Fruit fly (Drosophila melanogaster) whole organism: ENCODE data around the gene CG31224.

Experiments used
- CG8478 ChIP-seq: fragments of >200 bp; optimal IDR thresholded peaks from 2 replicates; lab custom pipeline; 2018; ENCODE audit warnings: inconsistent platforms
- Dll ChIP-seq: fragments of >200 bp; optimal IDR thresholded peaks from 2 replicates; lab custom pipeline; 2017
- EcR ChIP-seq, 2 experiments: fragments of >200 bp; optimal IDR thresholded peaks; 2 replicates each; lab custom pipeline; 2017; ENCODE audit warnings: missing biosample characterization in 2 of 2, missing genetic modification characterization in 2 of 2, missing genetic modification reagents in 2 of 2
- pan ChIP-seq: fragments of >200 bp; optimal IDR thresholded peaks from 2 replicates; lab custom pipeline; 2017
- psq ChIP-seq: fragments of >200 bp; optimal IDR thresholded peaks from 2 replicates; lab custom pipeline; 2017
- usp ChIP-seq: fragments of >200 bp; optimal IDR thresholded peaks from 2 replicates; lab custom pipeline; 2017; ENCODE audit warnings: missing biosample characterization, missing genetic modification characterization, mixed read lengths

DNA sequence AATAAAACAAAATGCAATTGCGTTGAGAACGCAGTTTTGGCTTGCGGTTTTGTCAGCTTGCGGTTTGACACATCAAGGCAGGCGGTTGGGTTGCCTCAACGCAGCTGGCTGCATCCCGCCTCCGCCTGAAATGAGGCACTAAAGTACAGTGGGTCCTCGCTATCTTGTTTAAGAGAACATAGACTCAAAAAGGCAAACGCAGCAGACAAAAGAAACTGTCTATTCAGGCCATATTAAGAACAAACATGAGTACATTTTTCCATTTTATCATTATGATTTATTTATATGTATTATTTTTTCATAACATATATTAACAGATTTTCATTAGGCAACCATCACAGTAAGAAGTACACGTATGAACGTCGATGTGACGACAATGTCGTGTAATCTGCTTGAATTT is 19.4 kb downstream of the CG31224 start:
- no peak for TF ChIP-seq psq
- no peak for TF ChIP-seq EcR (GFP tag; optimal IDR thresholded peaks at IDR 0.05; lab: Kevin White, UChicago)
- no peak for TF ChIP-seq usp
- TF ChIP-seq pan (lab: Kevin White, UChicago) = no peak
- no peak for TF ChIP-seq Dll
- TF ChIP-seq CG8478 = no peak
